Worm (Caenorhabditis elegans) whole organism, dauer: ENCODE data around the gene H01G02.3.
"Not testable (repeated sequence)": the region's sequence is repeated elsewhere in the genome, so short reads cannot be mapped to it uniquely, and the experiment has no call there.

Experiments
- unc-62 ChIP-seq: sonication (generic microtip); optimal IDR thresholded peaks from 2 replicates; lab custom pipeline; 2017; ENCODE audit warnings: missing biosample characterization, missing genetic modification reagents, missing genetic modification characterization

H01G02.3 gene

ce11 chrIV:11792495-11792894 is at the start of gene H01G02.3:
Gene H01G02.3 (minus strand): TSS chrIV:11792595.
- TF ChIP-seq unc-62 (GFP tag; lab: Kevin White, UChicago): no peak

ce11 chrIV:11842121-11842520 is 49.7 kb upstream of the H01G02.3 start, which contains the start of gene F38H4.3:
Gene F38H4.3 (plus strand): TSS chrIV:11842421.
- TF ChIP-seq unc-62 (GFP tag; lab: Kevin White, UChicago): no peak

ce11 chrIV:11838657-11839056 is 46.3 kb upstream of the H01G02.3 start, which contains the start of gene fbxb-3:
Gene fbxb-3 (plus strand): TSS chrIV:11838957.
- no peak for TF ChIP-seq unc-62 (GFP tag; lab: Kevin White, UChicago)

- TF ChIP-seq unc-62 (GFP tag; lab: Kevin White, UChicago): no peak
Observed at ce11 chrIV:11833456-11833855, 41.1 kb upstream of the H01G02.3 start, which contains the start of gene M117.4. Gene M117.4 (minus strand): TSS chrIV:11833556.

- not testable (repeated sequence) for TF ChIP-seq unc-62 (GFP tag; lab: Kevin White, UChicago)
Observed at ce11 chrIV:11828012-11828411, 35.6 kb upstream of the H01G02.3 start, which contains the start of gene M117.6. Gene M117.6 (minus strand): TSS chrIV:11828112.

- TF ChIP-seq unc-62 (GFP tag; lab: Kevin White, UChicago): no peak
Observed at ce11 chrIV:11822454-11822853, 30.1 kb upstream of the H01G02.3 start.

- TF ChIP-seq unc-62 (GFP tag; lab: Kevin White, UChicago): no peak
Observed at ce11 chrIV:11821591-11822361, 29.4 kb upstream of the H01G02.3 start, which contains the start of the genes par-5 and M117.3. Gene par-5 (minus strand): TSS chrIV:11821924. Gene M117.3 (plus strand): TSS chrIV:11822206.

ce11 chrIV:11820067-11820913 is 27.9 kb upstream of the H01G02.3 start:
- TF ChIP-seq unc-62 (GFP tag; lab: Kevin White, UChicago): no peak

- TF ChIP-seq unc-62 (GFP tag; lab: Kevin White, UChicago): no peak
Observed at ce11 chrIV:11813901-11814300, 21.5 kb upstream of the H01G02.3 start, which contains the start of gene M117.1. Gene M117.1 (plus strand): TSS chrIV:11814247.

ce11 chrIV:11812017-11812416 is 19.6 kb upstream of the H01G02.3 start:
- no peak for TF ChIP-seq unc-62 (GFP tag; lab: Kevin White, UChicago)

- TF ChIP-seq unc-62 (GFP tag; lab: Kevin White, UChicago): no peak
Observed at ce11 chrIV:11809708-11810114, 17.3 kb upstream of the H01G02.3 start.

ce11 chrIV:11809047-11809446 is 16.7 kb upstream of the H01G02.3 start:
- no peak for TF ChIP-seq unc-62 (GFP tag; lab: Kevin White, UChicago)

- no peak for TF ChIP-seq unc-62 (GFP tag; lab: Kevin White, UChicago)
Observed at ce11 chrIV:11804053-11804452, 11.7 kb upstream of the H01G02.3 start, which contains the start of gene H01G02.1. Gene H01G02.1 (minus strand): TSS chrIV:11804153.

- TF ChIP-seq unc-62 (GFP tag; lab: Kevin White, UChicago): no peak
Observed at ce11 chrIV:11803044-11803443, 10.6 kb upstream of the H01G02.3 start, which contains the start of gene H01G02.4. Gene H01G02.4 (minus strand): TSS chrIV:11803144.

- TF ChIP-seq unc-62 (GFP tag; lab: Kevin White, UChicago): no peak
Observed at ce11 chrIV:11801078-11801477, 8.7 kb upstream of the H01G02.3 start, which contains the start of gene dyf-18. Gene dyf-18 (minus strand): TSS chrIV:11801178.
